Worm (Caenorhabditis elegans) whole organism, early embryonic: ENCODE measurements around the gene nspf-2.

ENCODE experiments used
- B0310.2 ChIP-seq: sonication (generic microtip); optimal IDR thresholded peaks from 2 replicates; lab custom pipeline; 2016; ENCODE audit warnings: mild to moderate bottlenecking, missing genetic modification characterization, missing compliant biosample characterization
- aly-1 ChIP-seq: sonication (generic microtip); optimal IDR thresholded peaks from 2 replicates; lab custom pipeline; 2016; ENCODE audit warnings: missing genetic modification characterization, missing compliant biosample characterization
- ama-1 ChIP-seq: fragments of 150-350 bp; optimal IDR thresholded peaks from 2 replicates; lab custom pipeline; 2014
- ceh-13 ChIP-seq: fragments of 200-800 bp; sonication (Bioruptor generic); optimal IDR thresholded peaks from 2 replicates; lab custom pipeline; 2018; ENCODE audit warnings: mild to moderate bottlenecking, missing genetic modification characterization, missing compliant biosample characterization
- flt-1 ChIP-seq: fragments of 200-800 bp; sonication (Bioruptor generic); IDR thresholded peaks from 2 replicates; pipeline ENCODE4 v1.3.6; 2022; ENCODE audit warnings: missing genetic modification characterization, missing compliant biosample characterization
- hmbx-1 ChIP-seq: sonication (generic microtip); optimal IDR thresholded peaks from 2 replicates; lab custom pipeline; 2016; ENCODE audit warnings: mild to moderate bottlenecking, missing genetic modification characterization, missing compliant biosample characterization
- hnd-1 ChIP-seq: sonication (generic microtip); optimal IDR thresholded peaks from 2 replicates; lab custom pipeline; 2016; ENCODE audit warnings: missing genetic modification characterization, missing compliant biosample characterization
- scrt-1 ChIP-seq: fragments of 200-800 bp; sonication (Bioruptor generic); IDR thresholded peaks from 2 replicates; pipeline ENCODE4 v1.3.6; 2022; ENCODE audit warnings: missing genetic modification characterization, missing compliant biosample characterization
- sea-1 ChIP-seq: fragments of 200-800 bp; sonication (Bioruptor generic); conservative IDR thresholded peaks from 2 replicates; pipeline ENCODE4 v1.3.6; 2022; ENCODE audit warnings: missing genetic modification characterization, missing compliant biosample characterization
- tbx-11 ChIP-seq: fragments of 200-800 bp; sonication (Bioruptor generic); IDR thresholded peaks from 2 replicates; pipeline ENCODE4 v1.3.6; 2022; ENCODE audit warnings: missing genetic modification characterization, missing compliant biosample characterization
- tbx-37 ChIP-seq: fragments of 200-800 bp; sonication (Bioruptor generic); conservative IDR thresholded peaks from 2 replicates; pipeline ENCODE4 v1.3.6; 2022; ENCODE audit warnings: missing genetic modification reagents, missing genetic modification characterization, missing compliant biosample characterization
- tra-4 ChIP-seq: sonication (generic microtip); optimal IDR thresholded peaks from 2 replicates; lab custom pipeline; 2017; ENCODE audit warnings: missing genetic modification characterization, missing compliant biosample characterization

ce11 chrII:2730647-2731046, 41.9 kb downstream of the nspf-2 start:
- TF ChIP-seq flt-1 (GFP tag; lab: Robert Waterston, UW), result no peak
- TF ChIP-seq sea-1 (GFP tag; lab: Robert Waterston, UW), result no peak
- no peak for TF ChIP-seq hmbx-1
- TF ChIP-seq ama-1 (lab: Kevin White, UChicago), result no peak
- TF ChIP-seq tbx-11 (GFP tag; lab: Robert Waterston, UW), result no peak
- no peak for TF ChIP-seq tra-4 (tag; lab: Kevin White, UChicago)
- TF ChIP-seq tbx-37, result no peak
- TF ChIP-seq ceh-13 (GFP tag; lab: Kevin White, UChicago), result no peak
- no peak for TF ChIP-seq scrt-1 (GFP tag; lab: Robert Waterston, UW)
- no peak for TF ChIP-seq aly-1
- TF ChIP-seq hnd-1 (tag; lab: Kevin White, UChicago), result no peak
- TF ChIP-seq B0310.2 (tag; lab: Kevin White, UChicago), result no peak
